Worm (Caenorhabditis elegans): ENCODE measurements around the gene sto-5.

sto-5 gene

ce11 chrX:16821533-16821932 lies 3.7 kb downstream of the sto-5 start:
- TF ChIP-seq nhr-85 (tag) (no peak), nhr-20 (tag; optimal IDR thresholded peaks at IDR 0.05) (no peak), dpl-1 (GFP tag; optimal IDR thresholded peaks at IDR 0.05) (no peak), nhr-237 (tag; optimal IDR thresholded peaks at IDR 0.05) (no peak), lin-39 (tag; optimal IDR thresholded peaks at IDR 0.05) (no peak), lin-14 (GFP tag; optimal IDR thresholded peaks at IDR 0.05) (no peak), efl-1 (optimal IDR thresholded peaks at IDR 0.05) (no peak), efl-1 (GFP tag; optimal IDR thresholded peaks at IDR 0.05 in 1 of 2) (no peak), unc-86 (tag; optimal IDR thresholded peaks at IDR 0.05) (no peak), nhr-71 (tag; optimal IDR thresholded peaks at IDR 0.05) (no peak), sup-37 (GFP tag; optimal IDR thresholded peaks at IDR 0.05) (no peak), egl-27 (tag; optimal IDR thresholded peaks at IDR 0.05) (no peak), unc-130 (tag; optimal IDR thresholded peaks at IDR 0.05) (no peak), dsc-1 (tag; optimal IDR thresholded peaks at IDR 0.05) (no peak), sox-4 (tag; optimal IDR thresholded peaks at IDR 0.05) (no peak), zag-1 (tag; optimal IDR thresholded peaks at IDR 0.05) (no peak), snu-23 (GFP tag; optimal IDR thresholded peaks at IDR 0.05) (no peak), ceh-63 (GFP tag; optimal IDR thresholded peaks at IDR 0.05) (no peak), pqm-1 (tag; optimal IDR thresholded peaks at IDR 0.05) (no peak), blmp-1 (tag; optimal IDR thresholded peaks at IDR 0.05) (no peak), unc-30 (tag; optimal IDR thresholded peaks at IDR 0.05) (no peak)

- TF ChIP-seq efl-1 (optimal IDR thresholded peaks at IDR 0.05): no peak
- TF ChIP-seq efl-1 (GFP tag; optimal IDR thresholded peaks at IDR 0.05 in 1 of 2): peak in 1 of 2 experiments; percentile 56
- no peak for TF ChIP-seq skn-1 (tag; optimal IDR thresholded peaks at IDR 0.05)
- TF ChIP-seq nhr-84 (tag; optimal IDR thresholded peaks at IDR 0.05): no peak
These were observed 7.0 kb downstream of the sto-5 start for ce11 chrX:16818271-16818670.

ce11 chrX:16816854-16817253 lies 8.4 kb downstream of the sto-5 start:
- TF ChIP-seq unc-98 (GFP tag; IDR thresholded peaks at IDR 0.05): no peak
- TF ChIP-seq fkh-10 (GFP tag; optimal IDR thresholded peaks at IDR 0.05): peak; percentile 34
- no peak for TF ChIP-seq ceh-8 (GFP tag; optimal IDR thresholded peaks at IDR 0.05)
- peak; percentile 51 for TF ChIP-seq lin-14 (GFP tag; optimal IDR thresholded peaks at IDR 0.05)
- no peak for TF ChIP-seq unc-62 (GFP tag; optimal IDR thresholded peaks at IDR 0.05)

ce11 chrX:16815508-16815907 lies 9.8 kb downstream of the sto-5 start:
- TF ChIP-seq lin-35 (GFP tag; optimal IDR thresholded peaks at IDR 0.05): peak in 1 of 2 experiments; percentile 20
- no peak for TF ChIP-seq hpl-2 (GFP tag; optimal IDR thresholded peaks at IDR 0.05)
- TF ChIP-seq unc-86 (tag; optimal IDR thresholded peaks at IDR 0.05): no peak
- no peak for TF ChIP-seq dpl-1 (GFP tag; optimal IDR thresholded peaks at IDR 0.05)
- TF ChIP-seq skn-1 (tag; optimal IDR thresholded peaks at IDR 0.05): no peak
- TF ChIP-seq nhr-84 (tag; optimal IDR thresholded peaks at IDR 0.05): no peak
- TF ChIP-seq mab-9 (GFP tag; IDR thresholded peaks at IDR 0.05): no peak
- TF ChIP-seq lsy-2 (tag; optimal IDR thresholded peaks at IDR 0.05): peak; percentile 35 to 43
- peak; percentile 22 for TF ChIP-seq nhr-47 (tag; optimal IDR thresholded peaks at IDR 0.05)
- TF ChIP-seq lin-13 (GFP tag; optimal IDR thresholded peaks at IDR 0.05): no peak
- TF ChIP-seq sptf-1 (tag; optimal IDR thresholded peaks at IDR 0.05): no peak
- TF ChIP-seq nhr-19 (GFP tag; conservative IDR thresholded peaks at IDR 0.05): peak; percentile 60
- TF ChIP-seq egl-13 (tag; optimal IDR thresholded peaks at IDR 0.05): no peak
- no peak for TF ChIP-seq egl-27 (tag; optimal IDR thresholded peaks at IDR 0.05)
- peak; percentile 78 for TF ChIP-seq rnt-1 (tag; optimal IDR thresholded peaks at IDR 0.05)
- peak; percentile 32 for TF ChIP-seq tbx-2 (tag; optimal IDR thresholded peaks at IDR 0.05)
- TF ChIP-seq nhr-11 (tag; optimal IDR thresholded peaks at IDR 0.05): no peak
- TF ChIP-seq grh-1 (GFP tag; IDR thresholded peaks at IDR 0.05): no peak
- no peak for TF ChIP-seq sox-4 (tag; optimal IDR thresholded peaks at IDR 0.05)
- no peak for TF ChIP-seq ama-1 (optimal IDR thresholded peaks at IDR 0.05)
- no peak for TF ChIP-seq ces-1 (GFP tag; optimal IDR thresholded peaks at IDR 0.05)
- TF ChIP-seq nhr-237 (tag; optimal IDR thresholded peaks at IDR 0.05): no peak
- peak; percentile 17 for TF ChIP-seq xbp-1 (tag; optimal IDR thresholded peaks at IDR 0.05)
- TF ChIP-seq nhr-77 (tag; optimal IDR thresholded peaks at IDR 0.05): no peak
- TF ChIP-seq ets-5 (GFP tag; IDR thresholded peaks at IDR 0.05): no peak
- TF ChIP-seq fos-1 (tag; optimal IDR thresholded peaks at IDR 0.05): no peak
- TF ChIP-seq nhr-20 (tag; optimal IDR thresholded peaks at IDR 0.05): peak; percentile 49
- no peak for TF ChIP-seq ceh-90 (tag; optimal IDR thresholded peaks at IDR 0.05)
- TF ChIP-seq lin-14 (GFP tag; optimal IDR thresholded peaks at IDR 0.05): peak; percentile 81
- TF ChIP-seq unc-62 (GFP tag; optimal IDR thresholded peaks at IDR 0.05): no peak
- no peak for TF ChIP-seq sup-37 (GFP tag; optimal IDR thresholded peaks at IDR 0.05)
- no peak for TF ChIP-seq snpc-4 (tag; optimal IDR thresholded peaks at IDR 0.05)
- TF ChIP-seq zag-1 (tag; optimal IDR thresholded peaks at IDR 0.05): no peak
- TF ChIP-seq lin-39 (tag; optimal IDR thresholded peaks at IDR 0.05): no peak
- TF ChIP-seq ceh-63 (GFP tag; optimal IDR thresholded peaks at IDR 0.05): no peak
